Fruit fly (Drosophila melanogaster) whole organism: ENCODE measurements around the gene CG33325.

Experiments used
- CG8478 ChIP-seq: fragments of >200 bp; optimal IDR thresholded peaks from 2 replicates; lab custom pipeline; 2018; ENCODE audit warnings: inconsistent platforms
- EcR ChIP-seq, 2 experiments: fragments of >200 bp; optimal IDR thresholded peaks; 2 replicates each; lab custom pipeline; 2017; ENCODE audit warnings: missing biosample characterization in 2 of 2, missing genetic modification characterization in 2 of 2, missing genetic modification reagents in 2 of 2
- pan ChIP-seq: fragments of >200 bp; optimal IDR thresholded peaks from 2 replicates; lab custom pipeline; 2017
- psq ChIP-seq: fragments of >200 bp; optimal IDR thresholded peaks from 2 replicates; lab custom pipeline; 2017

DNA sequence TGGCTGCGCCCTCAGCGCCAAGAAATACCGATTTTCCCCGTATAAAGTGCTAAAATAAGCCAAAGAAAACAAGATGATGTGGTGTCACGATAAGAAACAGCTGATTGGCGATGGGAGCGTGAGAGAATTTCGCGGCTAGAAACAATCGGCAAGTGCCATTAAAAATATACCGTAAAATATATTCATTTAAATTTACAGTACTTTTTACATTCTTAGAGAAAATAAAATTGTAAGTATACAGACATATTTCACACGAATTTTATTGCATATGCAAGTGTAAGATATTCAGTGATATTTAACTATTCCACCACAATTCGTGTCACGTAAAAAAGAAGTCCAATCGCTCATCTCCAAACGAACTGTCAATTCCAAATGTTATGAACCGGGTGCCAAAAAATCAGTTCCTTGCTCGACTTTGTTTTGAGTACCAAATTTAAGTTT, 3.3 kb downstream of the CG33325 start, which contains the start of the genes Unc50, CG11755 and CG8043:
- no peak for TF ChIP-seq pan (lab: Kevin White, UChicago)
- no peak for TF ChIP-seq EcR (GFP tag; optimal IDR thresholded peaks at IDR 0.05; lab: Kevin White, UChicago)
- TF ChIP-seq CG8478, result no peak
- TF ChIP-seq psq (lab: Kevin White, UChicago), result no peak
